Worm (Caenorhabditis elegans) whole organism, L3 larva: Measurements from ENCODE around the gene sqst-3.

Source experiments
- R02D3.7 ChIP-seq: fragments of 150-350 bp; optimal IDR thresholded peaks from 2 replicates; lab custom pipeline; 2014; ENCODE audit warnings: missing biosample characterization, missing genetic modification characterization
- aly-2 ChIP-seq: fragments of 150-350 bp; optimal IDR thresholded peaks from 2 replicates; lab custom pipeline; 2014; ENCODE audit warnings: missing biosample characterization, missing genetic modification characterization
- ama-1 ChIP-seq: fragments of 150-350 bp; optimal IDR thresholded peaks from 2 replicates; lab custom pipeline; 2018
- ceh-16 ChIP-seq: sonication (generic microtip); optimal IDR thresholded peaks from 2 replicates; lab custom pipeline; 2017; ENCODE audit warnings: missing biosample characterization, missing genetic modification characterization
- egl-27 ChIP-seq: sonication (generic microtip); optimal IDR thresholded peaks from 4 replicates; lab custom pipeline; 2017; ENCODE audit warnings: missing biosample characterization, missing genetic modification reagents, missing genetic modification characterization
- egl-5 ChIP-seq: fragments of 150-350 bp; optimal IDR thresholded peaks from 2 replicates; lab custom pipeline; 2017; ENCODE audit warnings: missing biosample characterization, missing genetic modification reagents, missing genetic modification characterization, inconsistent platforms
- elt-1 ChIP-seq: fragments of 150-350 bp; optimal IDR thresholded peaks from 2 replicates; lab custom pipeline; 2014; ENCODE audit warnings: missing biosample characterization, missing genetic modification characterization
- elt-2 ChIP-seq: sonication (generic microtip); optimal IDR thresholded peaks from 2 replicates; lab custom pipeline; 2016; ENCODE audit warnings: missing genetic modification reagents, mild to moderate bottlenecking, missing genetic modification characterization, missing compliant biosample characterization
- elt-3 ChIP-seq, 3 experiments: fragments of 150-350 bp in 1 of 3; sonication (generic microtip) in 2 of 3; optimal IDR thresholded peaks; 2 replicates in 2 of 3; 4 replicates in 1 of 3; lab custom pipeline; 2014 to 2017; ENCODE audit warnings: missing biosample characterization in 3 of 3, missing genetic modification characterization in 3 of 3
- eor-1 ChIP-seq, 2 experiments: fragments of 150-350 bp; optimal IDR thresholded peaks; 2 replicates each; lab custom pipeline; 2014 to 2018; ENCODE audit warnings: missing biosample characterization in 2 of 2, missing genetic modification characterization in 2 of 2
- fos-1 ChIP-seq: fragments of 150-350 bp; optimal IDR thresholded peaks from 2 replicates; lab custom pipeline; 2014; ENCODE audit warnings: missing biosample characterization, missing genetic modification characterization
- jun-1 ChIP-seq: fragments of 150-350 bp; optimal IDR thresholded peaks from 2 replicates; lab custom pipeline; 2014; ENCODE audit warnings: missing biosample characterization, missing genetic modification reagents, missing genetic modification characterization
- lin-15B ChIP-seq: fragments of 150-350 bp; optimal IDR thresholded peaks from 2 replicates; lab custom pipeline; 2014; ENCODE audit warnings: missing biosample characterization, missing genetic modification characterization
- lin-39 ChIP-seq: fragments of 150-350 bp; optimal IDR thresholded peaks from 2 replicates; lab custom pipeline; 2018; ENCODE audit warnings: missing biosample characterization, missing genetic modification reagents, missing genetic modification characterization
- mdl-1 ChIP-seq: fragments of 150-350 bp; optimal IDR thresholded peaks from 2 replicates; lab custom pipeline; 2014; ENCODE audit warnings: missing biosample characterization, missing genetic modification characterization
- mml-1 ChIP-seq: fragments of 150-350 bp; sonication (generic microtip); optimal IDR thresholded peaks from 3 replicates; lab custom pipeline; 2014; ENCODE audit warnings: missing biosample characterization, missing genetic modification characterization
- nfya-1 ChIP-seq: sonication (generic microtip); optimal IDR thresholded peaks from 2 replicates; lab custom pipeline; 2017; ENCODE audit warnings: missing genetic modification characterization, mild to moderate bottlenecking, missing compliant biosample characterization, antibody characterized with exemption, moderate library complexity; ENCODE audit not compliant: insufficient read depth
- nhr-23 ChIP-seq: fragments of 150-350 bp; optimal IDR thresholded peaks from 2 replicates; lab custom pipeline; 2014; ENCODE audit warnings: missing biosample characterization, missing genetic modification reagents, missing genetic modification characterization
- nhr-237 ChIP-seq: fragments of 150-350 bp; optimal IDR thresholded peaks from 2 replicates; lab custom pipeline; 2014; ENCODE audit warnings: missing biosample characterization, missing genetic modification characterization
- nhr-25 ChIP-seq: sonication (generic microtip); optimal IDR thresholded peaks from 2 replicates; lab custom pipeline; 2017; ENCODE audit warnings: missing biosample characterization, missing genetic modification characterization
- nhr-28 ChIP-seq: fragments of 150-350 bp; optimal IDR thresholded peaks from 2 replicates; lab custom pipeline; 2014; ENCODE audit warnings: missing biosample characterization, missing genetic modification characterization
- nhr-43 ChIP-seq: sonication (generic microtip); optimal IDR thresholded peaks from 2 replicates; lab custom pipeline; 2016; ENCODE audit warnings: mild to moderate bottlenecking, missing genetic modification characterization, missing compliant biosample characterization; ENCODE audit not compliant: poor library complexity, severe bottlenecking
- nhr-67 ChIP-seq: fragments of 150-350 bp; optimal IDR thresholded peaks from 2 replicates; lab custom pipeline; 2014; ENCODE audit warnings: missing biosample characterization, missing genetic modification characterization
- nhr-76 ChIP-seq: fragments of 150-350 bp; sonication (generic microtip); optimal IDR thresholded peaks from 5 replicates; lab custom pipeline; 2014; ENCODE audit warnings: missing biosample characterization, missing genetic modification characterization
- pqm-1 ChIP-seq: fragments of 150-350 bp; optimal IDR thresholded peaks from 2 replicates; lab custom pipeline; 2017; ENCODE audit warnings: missing biosample characterization, missing genetic modification characterization, inconsistent platforms
- skn-1 ChIP-seq: fragments of 150-350 bp; optimal IDR thresholded peaks from 2 replicates; lab custom pipeline; 2014; ENCODE audit warnings: missing biosample characterization, missing genetic modification characterization
- snpc-4 ChIP-seq: fragments of 150-350 bp; optimal IDR thresholded peaks from 2 replicates; lab custom pipeline; 2014; ENCODE audit warnings: missing biosample characterization, missing genetic modification characterization
- tbx-2 ChIP-seq: sonication (generic microtip); optimal IDR thresholded peaks from 2 replicates; lab custom pipeline; 2016; ENCODE audit warnings: mild to moderate bottlenecking, missing genetic modification characterization, missing compliant biosample characterization
- unc-62 ChIP-seq: fragments of 150-350 bp; sonication (generic microtip); optimal IDR thresholded peaks from 4 replicates; lab custom pipeline; 2014; ENCODE audit warnings: missing biosample characterization, missing genetic modification reagents, missing genetic modification characterization
- ztf-11 ChIP-seq: fragments of 150-350 bp; optimal IDR thresholded peaks from 2 replicates; lab custom pipeline; 2014; ENCODE audit warnings: missing biosample characterization, missing genetic modification characterization
- ztf-4 ChIP-seq: fragments of 150-350 bp; optimal IDR thresholded peaks from 2 replicates; lab custom pipeline; 2014; ENCODE audit warnings: missing biosample characterization, missing genetic modification characterization

Gene sqst-3

ce11 chrV:19233469-19233868 is 2.9 kb downstream of the sqst-3 start, which contains the start of gene fbxb-116:
Gene fbxb-116 (plus strand): TSS chrV:19233769.
- no peak for TF ChIP-seq mdl-1
- TF ChIP-seq aly-2 (tag; lab: Kevin White, UChicago) = no peak
- TF ChIP-seq nhr-25 (tag; lab: Kevin White, UChicago) = no peak
- no peak for TF ChIP-seq lin-15B (tag; lab: Kevin White, UChicago)
- TF ChIP-seq tbx-2 (tag; lab: Kevin White, UChicago) = no peak
- no peak for TF ChIP-seq elt-2 (tag; lab: Kevin White, UChicago)
- no peak for TF ChIP-seq snpc-4 (tag; lab: Kevin White, UChicago)
- TF ChIP-seq R02D3.7 (tag; lab: Kevin White, UChicago) = no peak
- no peak for TF ChIP-seq egl-27 (tag; lab: Kevin White, UChicago)
- TF ChIP-seq, all 47 proteins: peak for 0

DNA sequence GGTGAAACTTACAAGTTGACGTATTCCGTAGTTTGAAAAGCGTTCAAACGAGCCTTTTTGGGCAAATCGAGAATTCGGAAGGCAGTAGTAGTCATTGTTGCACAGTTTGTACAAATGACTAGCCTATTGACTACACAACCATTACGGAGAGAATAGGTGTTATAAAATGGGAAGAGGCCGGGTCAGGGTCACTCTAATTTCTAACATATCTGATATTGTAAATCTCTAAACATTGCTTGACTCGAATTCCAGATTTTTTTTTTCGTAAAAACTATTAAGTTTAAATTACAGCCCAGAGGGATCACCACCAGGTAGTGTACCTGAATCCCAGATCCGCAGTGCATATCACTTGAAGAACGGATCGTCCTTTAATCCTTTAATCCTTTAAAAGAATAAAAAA is 6.6 kb downstream of the sqst-3 start, which contains the start of gene fbxb-2:
Gene fbxb-2, minus strand, starts transcription at position 101 of the 400 bp plus-strand sequence.
- no peak for TF ChIP-seq snpc-4 (tag; lab: Kevin White, UChicago)
- TF ChIP-seq egl-27 (tag; lab: Kevin White, UChicago) = no peak
- TF ChIP-seq ceh-16 = no peak
- no peak for TF ChIP-seq tbx-2 (tag; lab: Kevin White, UChicago)
- TF ChIP-seq nhr-28 (tag; lab: Kevin White, UChicago) = no peak
- TF ChIP-seq nhr-237 (tag; lab: Kevin White, UChicago) = no peak
- no peak for TF ChIP-seq eor-1 (tag; optimal IDR thresholded peaks at IDR 0.05; lab: Kevin White, UChicago)
- no peak for TF ChIP-seq mml-1 (tag; lab: Kevin White, UChicago)
- no peak for TF ChIP-seq fos-1 (tag; lab: Kevin White, UChicago)
- no peak for TF ChIP-seq nfya-1 (tag; lab: Kevin White, UChicago)
- TF ChIP-seq aly-2 (tag; lab: Kevin White, UChicago) = no peak
- no peak for TF ChIP-seq R02D3.7 (tag; lab: Kevin White, UChicago)
- no peak for TF ChIP-seq jun-1 (tag; lab: Kevin White, UChicago)
- no peak for TF ChIP-seq elt-2 (tag; lab: Kevin White, UChicago)
- TF ChIP-seq ama-1 (lab: Kevin White, UChicago) = no peak
- no peak for TF ChIP-seq nhr-76

ce11 chrV:19240129-19240528 is 9.5 kb downstream of the sqst-3 start, which contains the start of the genes fbxb-115 and fbxb-1:
Gene fbxb-115 (minus strand): TSS chrV:19240229.
Gene fbxb-1 (plus strand): TSS chrV:19240354.
- no peak for TF ChIP-seq nhr-237 (tag; lab: Kevin White, UChicago)

ce11 chrV:19250983-19251382 is 20.4 kb downstream of the sqst-3 start, which contains the start of gene str-81:
Gene str-81 (minus strand): TSS chrV:19251083.
- TF ChIP-seq nhr-237 (tag; lab: Kevin White, UChicago) = no peak
- TF ChIP-seq eor-1 (tag; optimal IDR thresholded peaks at IDR 0.05; lab: Kevin White, UChicago) = no peak
- no peak for TF ChIP-seq ama-1 (lab: Kevin White, UChicago)
- no peak for TF ChIP-seq nfya-1 (tag; lab: Kevin White, UChicago)
- no peak for TF ChIP-seq elt-3 (tag; optimal IDR thresholded peaks at IDR 0.05; lab: Kevin White, UChicago)
- TF ChIP-seq nhr-76 = no peak
- no peak for TF ChIP-seq R02D3.7 (tag; lab: Kevin White, UChicago)

DNA sequence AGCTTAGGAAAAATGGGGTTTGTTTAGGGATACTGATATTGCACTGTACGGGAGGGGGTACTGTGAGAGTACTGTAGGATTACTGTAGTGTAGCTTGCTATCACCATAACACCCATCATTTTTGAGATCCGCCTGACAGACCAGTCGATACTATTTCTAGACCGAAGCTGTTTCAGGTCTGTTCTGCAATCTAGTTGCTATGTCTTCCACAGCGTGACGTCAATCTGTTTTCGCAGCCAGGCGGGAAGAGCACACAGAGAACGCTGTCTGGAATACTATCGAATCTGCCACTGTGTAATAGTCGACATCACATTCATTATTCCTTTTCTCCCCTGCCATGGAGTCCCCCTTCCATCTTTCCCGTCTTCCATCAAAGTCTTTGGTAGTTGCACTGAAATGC is 21.3 kb downstream of the sqst-3 start, which contains the start of gene F21D9.11:
Gene F21D9.11, plus strand, starts transcription at position 301 of the 400 bp plus-strand sequence.
- TF ChIP-seq fos-1 (tag; lab: Kevin White, UChicago) (no peak), nhr-23 (tag; lab: Kevin White, UChicago) (no peak), tbx-2 (tag; lab: Kevin White, UChicago) (no peak), elt-1 (tag; lab: Kevin White, UChicago) (no peak), eor-1 (tag; optimal IDR thresholded peaks at IDR 0.05; lab: Kevin White, UChicago) (no peak), aly-2 (tag; lab: Kevin White, UChicago) (no peak), ceh-16 (no peak), egl-5 (tag; lab: Kevin White, UChicago) (no peak), nhr-43 (tag; lab: Kevin White, UChicago) (no peak), mdl-1 (no peak)

DNA sequence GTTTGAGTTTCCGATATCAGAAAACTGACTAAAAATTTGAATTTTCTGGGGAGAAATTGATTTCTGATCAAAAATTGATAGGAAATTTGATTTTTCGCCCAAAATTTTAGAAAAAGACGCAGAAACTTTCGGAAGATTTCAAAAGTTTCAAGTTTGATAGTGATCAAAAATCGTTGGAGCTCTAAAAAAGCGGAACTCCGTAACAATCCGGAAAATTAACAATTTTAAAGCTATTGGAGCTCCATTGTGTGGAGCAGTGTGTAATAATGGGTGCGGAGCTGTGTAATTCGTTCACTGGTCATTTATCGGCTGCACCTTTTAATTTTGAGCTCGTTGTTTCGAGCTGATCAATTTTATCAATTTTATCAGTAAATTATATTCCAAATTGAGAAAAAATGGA is 22.9 kb downstream of the sqst-3 start, which contains the start of gene F21D9.4:
Gene F21D9.4, plus strand, starts transcription at position 301 of the 400 bp plus-strand sequence.
- TF ChIP-seq pqm-1 (tag; lab: Kevin White, UChicago) (no peak), elt-3 (tag; optimal IDR thresholded peaks at IDR 0.05; lab: Kevin White, UChicago) (no peak), mml-1 (tag; lab: Kevin White, UChicago) (no peak), fos-1 (tag; lab: Kevin White, UChicago) (no peak), nhr-67 (no peak), nhr-43 (tag; lab: Kevin White, UChicago) (no peak), nhr-237 (tag; lab: Kevin White, UChicago) (no peak), egl-27 (tag; lab: Kevin White, UChicago) (no peak), ztf-11 (tag; lab: Kevin White, UChicago) (no peak), eor-1 (tag; optimal IDR thresholded peaks at IDR 0.05; lab: Kevin White, UChicago) (no peak), unc-62 (GFP tag; lab: Kevin White, UChicago) (no peak), nhr-25 (tag; lab: Kevin White, UChicago) (no peak), tbx-2 (tag; lab: Kevin White, UChicago) (no peak), skn-1 (tag; lab: Kevin White, UChicago) (no peak), ceh-16 (no peak), ztf-4 (tag; lab: Kevin White, UChicago) (no peak), lin-39 (tag; lab: Kevin White, UChicago) (no peak), lin-15B (tag; lab: Kevin White, UChicago) (no peak)
